Fruit fly (Drosophila melanogaster) whole organism, embryonic: Measurements from ENCODE around the gene eya.

Experiments
- Atf-2 ChIP-seq: fragments of 200-800 bp; sonication (Bioruptor generic); optimal IDR thresholded peaks from 2 replicates; lab custom pipeline; 2016; ENCODE audit warnings: missing biosample characterization, missing genetic modification characterization
- CG10267 ChIP-seq: fragments of 200-800 bp; sonication (Bioruptor generic); optimal IDR thresholded peaks from 2 replicates; lab custom pipeline; 2018; ENCODE audit warnings: missing biosample characterization, mild to moderate bottlenecking, missing genetic modification characterization, moderate library complexity
- CG11093 ChIP-seq: fragments of 200-800 bp; sonication (Bioruptor generic); IDR thresholded peaks from 3 replicates; pipeline ENCODE4 v1.3.6; 2022; ENCODE audit warnings: missing biosample characterization, missing genetic modification characterization
- CG11560 ChIP-seq: fragments of 200-800 bp; sonication (Bioruptor generic); IDR thresholded peaks from 3 replicates; pipeline ENCODE4 v1.3.6; 2022; ENCODE audit warnings: missing biosample characterization, missing genetic modification characterization
- CG11723 ChIP-seq: fragments of 200-800 bp; sonication (Bioruptor generic); optimal IDR thresholded peaks from 2 replicates; lab custom pipeline; 2017; ENCODE audit warnings: missing biosample characterization, mild to moderate bottlenecking, missing genetic modification characterization
- CG12071 ChIP-seq: fragments of 200-800 bp; sonication (Bioruptor generic); optimal IDR thresholded peaks from 3 replicates; lab custom pipeline; 2018; ENCODE audit warnings: missing biosample characterization, mild to moderate bottlenecking, missing genetic modification characterization
- CG1233 ChIP-seq: fragments of 200-800 bp; sonication (Bioruptor generic); optimal IDR thresholded peaks from 4 replicates; lab custom pipeline; 2018; ENCODE audit warnings: missing biosample characterization, mild to moderate bottlenecking, missing genetic modification characterization
- CG12769 ChIP-seq: fragments of 200-800 bp; sonication (Bioruptor generic); optimal IDR thresholded peaks from 2 replicates; lab custom pipeline; 2019; ENCODE audit warnings: missing biosample characterization, mild to moderate bottlenecking, missing genetic modification characterization, moderate library complexity
- CG13296 ChIP-seq: fragments of 200-800 bp; sonication (Bioruptor generic); optimal IDR thresholded peaks from 3 replicates; lab custom pipeline; 2018; ENCODE audit warnings: missing biosample characterization, mild to moderate bottlenecking, missing genetic modification characterization
- CG15479 ChIP-seq: fragments of 200-800 bp; sonication (Bioruptor generic); optimal IDR thresholded peaks from 3 replicates; lab custom pipeline; 2019; ENCODE audit warnings: missing biosample characterization, mild to moderate bottlenecking, missing genetic modification characterization, moderate library complexity
- CG15696 ChIP-seq: fragments of 200-800 bp; sonication (Bioruptor generic); optimal IDR thresholded peaks from 2 replicates; lab custom pipeline; 2019; ENCODE audit warnings: missing biosample characterization, mild to moderate bottlenecking, missing genetic modification characterization, moderate library complexity
- CG1647 ChIP-seq: fragments of 200-800 bp; sonication (Bioruptor generic); optimal IDR thresholded peaks from 3 replicates; lab custom pipeline; 2016; ENCODE audit warnings: missing biosample characterization, missing genetic modification characterization
- CG17186 ChIP-seq: fragments of 200-800 bp; sonication (Bioruptor generic); optimal IDR thresholded peaks from 3 replicates; lab custom pipeline; 2017; ENCODE audit warnings: missing biosample characterization, missing genetic modification reagents, missing genetic modification characterization
- CG17361 ChIP-seq: fragments of 200-800 bp; sonication (Bioruptor generic); IDR thresholded peaks from 3 replicates; pipeline ENCODE4 v1.3.6; 2022; ENCODE audit warnings: missing biosample characterization, missing genetic modification characterization
- CG18476 ChIP-seq: fragments of 200-800 bp; sonication (Bioruptor generic); optimal IDR thresholded peaks from 2 replicates; lab custom pipeline; 2016; ENCODE audit warnings: missing biosample characterization, mild to moderate bottlenecking, missing genetic modification characterization
- CG2678 ChIP-seq: fragments of 200-800 bp; sonication (Bioruptor generic); optimal IDR thresholded peaks from 3 replicates; lab custom pipeline; 2019; ENCODE audit warnings: missing biosample characterization, mild to moderate bottlenecking, missing genetic modification characterization, moderate library complexity
- CG8478 ChIP-seq: fragments of >200 bp; optimal IDR thresholded peaks from 2 replicates; lab custom pipeline; 2018
- CG8924 ChIP-seq: fragments of 200-800 bp; optimal IDR thresholded peaks from 3 replicates; lab custom pipeline; 2019; ENCODE audit warnings: missing biosample characterization, mild to moderate bottlenecking, missing genetic modification characterization, moderate library complexity
- CG9215 ChIP-seq: fragments of 200-800 bp; sonication (Bioruptor generic); IDR thresholded peaks from 2 replicates; pipeline ENCODE4 v1.3.6; 2022; ENCODE audit warnings: missing biosample characterization, missing genetic modification characterization
- CTCF ChIP-seq: fragments of 200-800 bp; sonication (Bioruptor generic); optimal IDR thresholded peaks from 2 replicates; lab custom pipeline; 2017; ENCODE audit warnings: missing biosample characterization, mild to moderate bottlenecking, missing genetic modification characterization, moderate library complexity
- Dip2 ChIP-seq: fragments of 200-800 bp; sonication (Bioruptor generic); IDR thresholded peaks from 2 replicates; pipeline ENCODE4 v1.3.6; 2022; ENCODE audit warnings: missing biosample characterization, missing genetic modification characterization
- H2.0 ChIP-seq: fragments of 200-800 bp; sonication (Bioruptor generic); IDR thresholded peaks from 2 replicates; pipeline ENCODE4 v1.3.6; 2022; ENCODE audit warnings: missing biosample characterization, missing genetic modification characterization
- HHEX ChIP-seq: fragments of 200-800 bp; sonication (Bioruptor generic); optimal IDR thresholded peaks from 3 replicates; lab custom pipeline; 2017; ENCODE audit warnings: missing biosample characterization, mild to moderate bottlenecking, missing genetic modification characterization, missing genetic modification reagents
- Hr3 ChIP-seq: fragments of 200-800 bp; sonication (Bioruptor generic); optimal IDR thresholded peaks from 3 replicates; lab custom pipeline; 2016; ENCODE audit warnings: missing biosample characterization, missing genetic modification characterization
- Meics ChIP-seq: fragments of 200-800 bp; sonication (Bioruptor generic); optimal IDR thresholded peaks from 2 replicates; lab custom pipeline; 2017; ENCODE audit warnings: missing biosample characterization, mild to moderate bottlenecking, missing genetic modification characterization
- NfI ChIP-seq: fragments of 200-800 bp; sonication (Bioruptor generic); optimal IDR thresholded peaks from 3 replicates; lab custom pipeline; 2018; ENCODE audit warnings: missing biosample characterization, mild to moderate bottlenecking, missing genetic modification characterization, moderate library complexity
- Ravus ChIP-seq: fragments of 200-800 bp; sonication (Bioruptor generic); IDR thresholded peaks from 2 replicates; pipeline ENCODE4 v1.3.6; 2022; ENCODE audit warnings: missing biosample characterization, missing genetic modification characterization
- Six4 ChIP-seq: fragments of 200-800 bp; sonication (Bioruptor generic); optimal IDR thresholded peaks from 2 replicates; lab custom pipeline; 2016; ENCODE audit warnings: missing biosample characterization, missing genetic modification characterization
- abd-A ChIP-seq: fragments of 200-800 bp; sonication (Bioruptor generic); optimal IDR thresholded peaks from 3 replicates; lab custom pipeline; 2019; ENCODE audit warnings: missing biosample characterization, mild to moderate bottlenecking, missing genetic modification characterization, moderate library complexity
- ac ChIP-seq: fragments of 200-800 bp; sonication (Bioruptor generic); optimal IDR thresholded peaks from 3 replicates; lab custom pipeline; 2017; ENCODE audit warnings: missing biosample characterization, mild to moderate bottlenecking, missing genetic modification characterization
- al ChIP-seq: fragments of 200-800 bp; sonication (Bioruptor generic); IDR thresholded peaks from 2 replicates; pipeline ENCODE4 v1.3.6; 2022; ENCODE audit warnings: missing biosample characterization, missing genetic modification characterization
- aop ChIP-seq: fragments of 200-800 bp; sonication (Bioruptor generic); IDR thresholded peaks from 2 replicates; pipeline ENCODE4 v1.3.6; 2022; ENCODE audit warnings: missing biosample characterization, missing genetic modification characterization
- cad ChIP-seq: fragments of >200 bp; optimal IDR thresholded peaks from 2 replicates; lab custom pipeline; 2017; ENCODE audit warnings: missing biosample characterization, missing genetic modification characterization
- crc ChIP-seq: fragments of 200-800 bp; sonication (Bioruptor generic); optimal IDR thresholded peaks from 2 replicates; lab custom pipeline; 2016; ENCODE audit warnings: missing biosample characterization, missing genetic modification characterization
- cwo ChIP-seq: fragments of 200-800 bp; sonication (Bioruptor generic); optimal IDR thresholded peaks from 3 replicates; lab custom pipeline; 2017; ENCODE audit warnings: missing biosample characterization, missing genetic modification characterization, mild to moderate bottlenecking, moderate library complexity, missing genetic modification reagents
- esg ChIP-seq: fragments of 200-800 bp; sonication (Bioruptor generic); conservative IDR thresholded peaks from 2 replicates; pipeline ENCODE4 v1.3.6; 2022; ENCODE audit warnings: missing biosample characterization, missing genetic modification characterization
- h ChIP-seq: fragments of >200 bp; optimal IDR thresholded peaks from 2 replicates; lab custom pipeline; 2017
- hkb ChIP-seq, 2 experiments: fragments of 200-800 bp in 1 of 2; fragments of >200 bp in 1 of 2; sonication (Bioruptor generic) in 1 of 2; IDR thresholded peaks in 1 of 2; optimal IDR thresholded peaks in 1 of 2; 2 replicates each; pipeline versions ENCODE4 v1.3.6 to Lab custom; 2017 to 2022; ENCODE audit warnings: missing biosample characterization in 1 of 2, missing genetic modification characterization in 1 of 2
- hth ChIP-seq: fragments of >200 bp; optimal IDR thresholded peaks from 2 replicates; lab custom pipeline; 2017; ENCODE audit warnings: inconsistent platforms
- mirr ChIP-seq: fragments of 200-800 bp; sonication (Bioruptor generic); optimal IDR thresholded peaks from 3 replicates; lab custom pipeline; 2018; ENCODE audit warnings: missing biosample characterization, mild to moderate bottlenecking, missing genetic modification characterization
- nerfin-1 ChIP-seq: fragments of 200-800 bp; sonication (Bioruptor generic); optimal IDR thresholded peaks from 3 replicates; lab custom pipeline; 2019; ENCODE audit warnings: missing biosample characterization, mild to moderate bottlenecking, missing genetic modification characterization, moderate library complexity
- oc ChIP-seq: fragments of 200-800 bp; sonication (Bioruptor generic); optimal IDR thresholded peaks from 2 replicates; lab custom pipeline; 2018; ENCODE audit warnings: missing biosample characterization, mild to moderate bottlenecking, missing genetic modification characterization, moderate library complexity
- pfk ChIP-seq: fragments of 200-800 bp; sonication (Bioruptor generic); optimal IDR thresholded peaks from 2 replicates; lab custom pipeline; 2018; ENCODE audit warnings: missing biosample characterization, mild to moderate bottlenecking, missing genetic modification characterization, moderate library complexity
- psq ChIP-seq: fragments of 200-800 bp; sonication (Bioruptor generic); optimal IDR thresholded peaks from 2 replicates; lab custom pipeline; 2017; ENCODE audit warnings: missing biosample characterization, missing genetic modification characterization
- row ChIP-seq: fragments of 200-800 bp; sonication (Bioruptor generic); IDR thresholded peaks from 3 replicates; pipeline ENCODE4 v1.3.6; 2022; ENCODE audit warnings: missing biosample characterization, missing genetic modification characterization
- slbo ChIP-seq: fragments of 200-800 bp; sonication (Bioruptor generic); IDR thresholded peaks from 2 replicates; pipeline ENCODE4 v1.3.6; 2022; ENCODE audit warnings: missing biosample characterization, missing genetic modification characterization
- sqz ChIP-seq: fragments of 200-800 bp; sonication (Bioruptor generic); optimal IDR thresholded peaks from 3 replicates; lab custom pipeline; 2018; ENCODE audit warnings: missing biosample characterization, mild to moderate bottlenecking, missing genetic modification characterization
- tap ChIP-seq: fragments of 200-800 bp; optimal IDR thresholded peaks from 3 replicates; lab custom pipeline; 2019; ENCODE audit warnings: missing biosample characterization, mild to moderate bottlenecking, missing genetic modification characterization, moderate library complexity
- tio ChIP-seq: fragments of 200-800 bp; sonication (Bioruptor generic); optimal IDR thresholded peaks from 2 replicates; lab custom pipeline; 2017; ENCODE audit warnings: missing biosample characterization, missing genetic modification characterization, inconsistent platforms
- vfl ChIP-seq: fragments of 200-800 bp; sonication (Bioruptor generic); optimal IDR thresholded peaks from 2 replicates; lab custom pipeline; 2016; ENCODE audit warnings: missing biosample characterization, missing genetic modification characterization

Gene eya

dm6 chr2L:6561463-6562357 is 14.9 kb upstream of the eya start, which contains the start of the genes Trmt6 and Ent2 (continued):
- peak; percentile 97 for TF ChIP-seq CG17361 (GFP tag; lab: Robert Waterston, UW)
- TF ChIP-seq CG8924 = peak; percentile 92
- peak; percentile 86 for TF ChIP-seq tio (GFP tag; lab: Kevin White, UChicago)
- TF ChIP-seq CG2678 (tag; lab: Kevin White, UChicago) = peak; percentile 96
- peak; percentile 38 for TF ChIP-seq pfk (GFP tag; lab: Kevin White, UChicago)
- peak; percentile 91 for TF ChIP-seq CG10267 (tag; lab: Kevin White, UChicago)
- TF ChIP-seq tap (tag; lab: Kevin White, UChicago) = peak; percentile 89
- peak; percentile 94 for TF ChIP-seq Atf-2 (GFP tag; lab: Kevin White, UChicago)
- peak; percentile 90 for TF ChIP-seq CG11723 (GFP tag; lab: Kevin White, UChicago)
- peak; percentile 88 for TF ChIP-seq cwo (GFP tag; lab: Kevin White, UChicago)
- peak; percentile 89 for TF ChIP-seq CG1233 (GFP tag; lab: Kevin White, UChicago)
- TF ChIP-seq crc (GFP tag; lab: Kevin White, UChicago) = peak; percentile 92
- peak; percentile 96 for TF ChIP-seq mirr (GFP tag; lab: Kevin White, UChicago)
- peak; percentile 87 for TF ChIP-seq CG18476 (GFP tag; lab: Kevin White, UChicago)
- TF ChIP-seq CG8478 (lab: Kevin White, UChicago) = no peak
- peak; percentile 99 for TF ChIP-seq Meics
- peak; percentile 90 for TF ChIP-seq abd-A (tag; lab: Kevin White, UChicago)
- peak; percentile 98 for TF ChIP-seq row (GFP tag; lab: Robert Waterston, UW)
- peak; percentile 30 for TF ChIP-seq cad (GFP tag; lab: Kevin White, UChicago)
- TF ChIP-seq hkb (optimal IDR thresholded peaks at IDR 0.05; lab: Kevin White, UChicago) = no peak
- peak; percentile 95 for TF ChIP-seq hkb (GFP tag; IDR thresholded peaks at IDR 0.05; lab: Robert Waterston, UW)
- peak; percentile 83 for TF ChIP-seq psq (GFP tag; lab: Kevin White, UChicago)
- peak; percentile 50 for TF ChIP-seq sqz (GFP tag; lab: Kevin White, UChicago)
- TF ChIP-seq CG13296 = peak; percentile 89
- TF ChIP-seq al (GFP tag; lab: Robert Waterston, UW) = peak; percentile 96
- TF ChIP-seq esg = peak; percentile 96
- peak; percentile 56 for TF ChIP-seq ac
- TF ChIP-seq CG15479 (GFP tag; lab: Kevin White, UChicago) = peak; percentile 9
- TF ChIP-seq CG15696 = peak; percentile 83
- TF ChIP-seq CG1647 (GFP tag; lab: Kevin White, UChicago) = peak; percentile 95
- peak; percentile 69 for TF ChIP-seq Dip2 (GFP tag; lab: Robert Waterston, UW)
- peak; percentile 91 for TF ChIP-seq CG11560 (tag; lab: Robert Waterston, UW)
- no peak for TF ChIP-seq hth (lab: Kevin White, UChicago)
- peak; percentile 96 for TF ChIP-seq CG9215 (GFP tag; lab: Robert Waterston, UW)
- peak; percentile 98 for TF ChIP-seq CG12769
- peak; percentile 99 for TF ChIP-seq slbo (GFP tag; lab: Robert Waterston, UW)
- TF ChIP-seq HHEX (GFP tag; lab: Kevin White, UChicago) = peak; percentile 95
- peak; percentile 85 for TF ChIP-seq nerfin-1 (tag; lab: Kevin White, UChicago)
- peak; percentile 35 for TF ChIP-seq CTCF
- TF ChIP-seq NfI (GFP tag; lab: Kevin White, UChicago) = peak; percentile 95
- peak; percentile 93 for TF ChIP-seq vfl (GFP tag; lab: Kevin White, UChicago)
- TF ChIP-seq Hr3 (GFP tag; lab: Kevin White, UChicago) = peak; percentile 94
- peak; percentile 91 for TF ChIP-seq aop (GFP tag; lab: Robert Waterston, UW)
- peak; percentile 88 for TF ChIP-seq oc (tag; lab: Kevin White, UChicago)
- TF ChIP-seq H2.0 (GFP tag; lab: Robert Waterston, UW) = peak; percentile 97
- peak; percentile 95 for TF ChIP-seq Ravus (GFP tag; lab: Robert Waterston, UW)
- peak; percentile 91 for TF ChIP-seq Six4 (GFP tag; lab: Kevin White, UChicago)
- peak; percentile 91 for TF ChIP-seq CG17186 (GFP tag; lab: Kevin White, UChicago)
- TF ChIP-seq h (lab: Kevin White, UChicago) = no peak
- peak; percentile 96 for TF ChIP-seq CG11093
- peak; percentile 96 for TF ChIP-seq CG12071 (GFP tag; lab: Kevin White, UChicago)
